Fruit fly (Drosophila melanogaster) whole organism, pupa: ENCODE data around the gene CG9932.
A peak's percentile ranks its signal among the peaks of the same experiment; 100 is the strongest.

Experiments used
- CG10348 ChIP-seq: fragments of 200-800 bp; sonication (Bioruptor generic); IDR thresholded peaks from 2 replicates; pipeline ENCODE4 v1.3.6; 2022; ENCODE audit warnings: missing biosample characterization, missing genetic modification characterization
- CG12605 ChIP-seq: fragments of 200-800 bp; sonication (Bioruptor generic); IDR thresholded peaks from 2 replicates; pipeline ENCODE4 v1.3.6; 2022; ENCODE audit warnings: missing biosample characterization, missing genetic modification characterization
- CG13204 ChIP-seq: fragments of 200-800 bp; sonication (Bioruptor generic); optimal IDR thresholded peaks from 2 replicates; lab custom pipeline; 2018; ENCODE audit warnings: missing biosample characterization, mild to moderate bottlenecking, missing genetic modification characterization, moderate library complexity
- CG14655 ChIP-seq: fragments of 200-800 bp; sonication (Bioruptor generic); optimal IDR thresholded peaks from 3 replicates; lab custom pipeline; 2017; ENCODE audit warnings: mild to moderate bottlenecking, missing biosample characterization, missing genetic modification reagents, missing genetic modification characterization
- CG15710 ChIP-seq: fragments of 200-800 bp; sonication (Bioruptor generic); optimal IDR thresholded peaks from 2 replicates; lab custom pipeline; 2018; ENCODE audit warnings: missing biosample characterization, mild to moderate bottlenecking, missing genetic modification characterization, moderate library complexity
- CG17806 ChIP-seq: fragments of 200-800 bp; sonication (Bioruptor generic); optimal IDR thresholded peaks from 2 replicates; lab custom pipeline; 2018; ENCODE audit warnings: missing biosample characterization, mild to moderate bottlenecking, missing genetic modification characterization, moderate library complexity
- CG32121 ChIP-seq: fragments of 200-800 bp; sonication (Bioruptor generic); IDR thresholded peaks from 2 replicates; pipeline ENCODE4 v1.3.6; 2022; ENCODE audit warnings: missing biosample characterization, missing genetic modification characterization
- CG34367 ChIP-seq: fragments of 200-800 bp; sonication (Bioruptor generic); optimal IDR thresholded peaks from 2 replicates; lab custom pipeline; 2018; ENCODE audit warnings: missing biosample characterization, mild to moderate bottlenecking, missing genetic modification characterization
- CG4496 ChIP-seq: fragments of 200-800 bp; sonication (Bioruptor generic); IDR thresholded peaks from 3 replicates; pipeline ENCODE4 v1.3.6; 2022; ENCODE audit warnings: missing biosample characterization, missing genetic modification characterization
- CG8159 ChIP-seq: fragments of 200-800 bp; sonication (Bioruptor generic); optimal IDR thresholded peaks from 3 replicates; lab custom pipeline; 2018; ENCODE audit warnings: missing biosample characterization, mild to moderate bottlenecking, missing genetic modification characterization, moderate library complexity
- CG8301 ChIP-seq: fragments of 200-800 bp; sonication (Bioruptor generic); optimal IDR thresholded peaks from 2 replicates; lab custom pipeline; 2018; ENCODE audit warnings: missing biosample characterization, mild to moderate bottlenecking, missing genetic modification characterization
- CG9948 ChIP-seq: fragments of 200-800 bp; sonication (Bioruptor generic); optimal IDR thresholded peaks from 2 replicates; lab custom pipeline; 2018; ENCODE audit warnings: missing biosample characterization, mild to moderate bottlenecking, missing genetic modification characterization, moderate library complexity
- D1 ChIP-seq: fragments of 200-800 bp; sonication (Bioruptor generic); optimal IDR thresholded peaks from 2 replicates; lab custom pipeline; 2018; ENCODE audit warnings: missing biosample characterization, mild to moderate bottlenecking, missing genetic modification characterization, moderate library complexity
- EcR ChIP-seq: fragments of 200-800 bp; sonication (Bioruptor generic); optimal IDR thresholded peaks from 3 replicates; lab custom pipeline; 2019; ENCODE audit warnings: missing biosample characterization, missing genetic modification characterization, mild to moderate bottlenecking, moderate library complexity, missing genetic modification reagents
- Ets98B ChIP-seq: fragments of 200-800 bp; sonication (Bioruptor generic); IDR thresholded peaks from 2 replicates; pipeline ENCODE4 v1.3.6; 2022; ENCODE audit warnings: missing biosample characterization, missing genetic modification characterization
- Pif1A ChIP-seq: fragments of 200-800 bp; sonication (Bioruptor generic); optimal IDR thresholded peaks from 3 replicates; lab custom pipeline; 2016; ENCODE audit warnings: missing biosample characterization, missing genetic modification characterization
- Pif1B ChIP-seq: fragments of 200-800 bp; sonication (Bioruptor generic); optimal IDR thresholded peaks from 3 replicates; lab custom pipeline; 2016; ENCODE audit warnings: missing biosample characterization, missing genetic modification characterization
- Snoo ChIP-seq: fragments of 200-800 bp; sonication (Bioruptor generic); optimal IDR thresholded peaks from 3 replicates; lab custom pipeline; 2017; ENCODE audit warnings: missing biosample characterization, mild to moderate bottlenecking, missing genetic modification characterization, inconsistent platforms
- fd96Ca ChIP-seq: fragments of 200-800 bp; sonication (Bioruptor generic); IDR thresholded peaks from 3 replicates; pipeline ENCODE4 v1.3.6; 2022; ENCODE audit warnings: missing biosample characterization, missing genetic modification characterization
- gl ChIP-seq: fragments of 200-800 bp; sonication (Bioruptor generic); optimal IDR thresholded peaks from 2 replicates; lab custom pipeline; 2018; ENCODE audit warnings: missing biosample characterization, mild to moderate bottlenecking, missing genetic modification characterization
- rn ChIP-seq: fragments of 200-800 bp; sonication (Bioruptor generic); IDR thresholded peaks from 2 replicates; pipeline ENCODE4 v1.3.6; 2022; ENCODE audit warnings: missing biosample characterization, missing genetic modification characterization

CG9932 gene

DNA sequence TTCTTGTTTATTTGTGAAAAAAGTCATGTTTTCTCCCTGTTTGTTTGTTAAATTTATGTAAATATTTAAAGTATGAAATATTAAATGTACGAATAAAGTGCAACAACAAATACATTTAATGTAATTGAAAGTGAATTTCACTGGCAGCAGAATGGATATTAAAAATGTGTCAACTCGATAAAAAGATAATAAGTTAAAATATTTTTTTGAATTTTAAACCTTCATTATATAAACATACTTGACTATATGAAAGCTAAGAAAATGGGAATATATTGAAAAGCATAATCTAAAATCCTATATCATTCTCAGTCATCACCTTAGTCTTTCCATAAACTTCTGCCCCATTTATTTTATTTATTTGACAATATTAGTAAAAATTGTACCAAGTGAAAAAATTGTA, 81.5 kb downstream of the CG9932 start, which contains the start of gene Vha68-3:
Gene Vha68-3 (plus strand): TSS at position 301 of the 400 bp plus-strand sequence.
- no peak for TF ChIP-seq Ets98B (GFP tag; lab: Robert Waterston, UW)
- no peak for TF ChIP-seq CG12605 (GFP tag; lab: Robert Waterston, UW)
- no peak for TF ChIP-seq Pif1B (GFP tag; lab: Kevin White, UChicago)
- TF ChIP-seq rn (GFP tag; lab: Robert Waterston, UW), result no peak
- no peak for TF ChIP-seq CG17806 (tag; lab: Kevin White, UChicago)
- no peak for TF ChIP-seq CG4496
- no peak for TF ChIP-seq CG9948 (tag; lab: Kevin White, UChicago)
- TF ChIP-seq CG34367, result no peak
- TF ChIP-seq CG15710 (tag; lab: Kevin White, UChicago), result no peak
- no peak for TF ChIP-seq CG13204 (GFP tag; lab: Kevin White, UChicago)
- TF ChIP-seq Snoo (tag; lab: Kevin White, UChicago), result no peak

DNA sequence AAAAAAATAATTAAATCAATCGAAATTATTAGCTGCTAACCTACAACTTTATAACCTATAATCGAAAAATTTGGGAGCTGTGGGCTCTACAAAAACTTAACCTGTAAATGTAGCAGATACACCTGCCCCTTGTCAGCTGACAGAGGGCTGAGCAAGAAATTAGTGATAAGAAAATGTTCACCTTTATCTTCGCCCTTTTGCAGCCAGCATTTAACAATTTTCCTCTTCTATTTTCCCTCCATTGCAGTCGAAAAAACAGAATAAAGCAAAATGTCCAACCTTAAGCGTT, 84.6 kb downstream of the CG9932 start:
- TF ChIP-seq CG8301 (tag; lab: Kevin White, UChicago), result no peak
- no peak for TF ChIP-seq fd96Ca
- no peak for TF ChIP-seq Snoo (tag; lab: Kevin White, UChicago)
- TF ChIP-seq CG14655, result no peak
- no peak for TF ChIP-seq gl
- TF ChIP-seq D1 (tag; lab: Kevin White, UChicago), result no peak
- no peak for TF ChIP-seq CG13204 (GFP tag; lab: Kevin White, UChicago)
- TF ChIP-seq CG15710 (tag; lab: Kevin White, UChicago), result no peak
- no peak for TF ChIP-seq Pif1A (GFP tag; lab: Kevin White, UChicago)
- no peak for TF ChIP-seq EcR (GFP tag; lab: Kevin White, UChicago)
- TF ChIP-seq CG32121 (GFP tag; lab: Robert Waterston, UW), result no peak
- TF ChIP-seq CG12605 (GFP tag; lab: Robert Waterston, UW), result no peak
- TF ChIP-seq Pif1B (GFP tag; lab: Kevin White, UChicago), result no peak
- TF ChIP-seq CG10348 (GFP tag; lab: Robert Waterston, UW), result no peak
- TF ChIP-seq CG4496, result no peak
- TF ChIP-seq rn (GFP tag; lab: Robert Waterston, UW), result no peak

DNA sequence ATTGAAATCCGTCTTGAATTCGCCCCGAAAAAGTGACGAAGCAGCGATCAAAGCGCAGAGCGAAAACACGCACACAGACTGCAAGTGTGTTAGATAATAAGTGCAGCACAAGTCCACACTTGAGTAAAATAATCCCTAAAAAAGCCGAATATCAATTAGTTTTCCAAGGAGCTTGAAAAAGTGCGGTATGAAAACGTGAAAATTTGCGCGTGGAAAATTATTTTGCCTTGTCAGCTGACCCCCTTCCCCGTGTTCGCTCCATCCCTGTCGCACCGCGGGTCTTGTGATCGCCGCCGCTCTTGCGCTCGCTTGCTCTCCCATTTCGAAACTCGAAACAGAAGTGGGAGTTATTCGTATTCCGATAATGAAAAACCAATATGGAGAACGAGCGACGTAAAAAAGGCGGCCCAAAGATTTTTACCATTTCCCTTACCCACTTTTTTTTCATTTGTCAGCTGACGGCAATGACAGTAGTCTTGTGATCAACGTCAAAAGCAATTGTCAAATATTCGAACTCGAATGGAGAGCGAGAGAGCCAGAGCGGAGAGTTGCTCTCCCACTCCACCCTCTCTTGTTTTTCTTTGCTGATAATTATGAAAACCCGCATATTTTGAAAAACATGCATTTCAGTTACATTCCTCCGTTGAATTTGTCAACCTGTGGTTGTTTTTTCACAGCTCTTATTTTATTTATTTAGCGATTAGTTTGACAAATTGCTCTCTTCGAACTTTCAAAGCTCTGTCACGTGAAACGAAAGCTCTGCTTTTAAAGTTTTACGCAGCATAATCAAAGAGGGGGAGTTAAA, 85.2 kb downstream of the CG9932 start:
- no peak for TF ChIP-seq CG34367
- TF ChIP-seq Snoo (tag; lab: Kevin White, UChicago), result no peak
- no peak for TF ChIP-seq CG8159 (tag; lab: Kevin White, UChicago)
- no peak for TF ChIP-seq CG8301 (tag; lab: Kevin White, UChicago)
- TF ChIP-seq Ets98B (GFP tag; lab: Robert Waterston, UW), result no peak
- no peak for TF ChIP-seq Pif1A (GFP tag; lab: Kevin White, UChicago)
- TF ChIP-seq CG32121 (GFP tag; lab: Robert Waterston, UW), result no peak
- TF ChIP-seq CG10348 (GFP tag; lab: Robert Waterston, UW), result no peak
- TF ChIP-seq EcR (GFP tag; lab: Kevin White, UChicago), result no peak
- TF ChIP-seq CG9948 (tag; lab: Kevin White, UChicago), result no peak
- no peak for TF ChIP-seq gl
- no peak for TF ChIP-seq CG13204 (GFP tag; lab: Kevin White, UChicago)
- TF ChIP-seq CG14655, result no peak
- TF ChIP-seq fd96Ca, result no peak
- no peak for TF ChIP-seq D1 (tag; lab: Kevin White, UChicago)
- TF ChIP-seq CG4496, result no peak
- TF ChIP-seq CG15710 (tag; lab: Kevin White, UChicago), result no peak

DNA sequence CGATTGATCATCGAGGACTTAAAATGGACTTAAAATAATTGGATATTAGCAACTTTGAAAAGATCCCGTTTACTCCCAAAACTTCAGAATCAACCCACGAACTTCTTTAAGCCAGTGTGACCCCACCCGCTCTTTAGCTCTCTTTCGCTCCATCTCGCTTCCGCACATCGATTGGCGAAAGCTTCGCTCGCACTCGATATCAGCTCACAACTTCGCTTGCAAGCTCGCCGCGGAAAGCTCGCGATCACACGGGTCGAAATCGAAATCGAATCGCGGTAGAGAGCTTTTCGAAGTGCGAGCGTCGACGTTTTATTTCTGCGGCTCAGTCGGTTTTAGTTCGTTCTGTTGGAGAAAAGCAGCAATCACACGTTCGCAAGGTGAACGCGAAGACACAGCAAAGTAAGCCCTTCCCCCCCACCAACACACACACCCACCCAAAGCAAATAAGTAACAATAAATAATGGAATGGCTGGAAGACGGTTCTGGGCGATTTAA, 85.8 kb downstream of the CG9932 start, which contains the start of gene Vha68-2:
Gene Vha68-2 (plus strand): TSS at position 278 of the 495 bp plus-strand sequence.
- TF ChIP-seq rn (GFP tag; lab: Robert Waterston, UW) (no peak), CG32121 (GFP tag; lab: Robert Waterston, UW) (peak; percentile 52; the same call in 1 of the 2 replicates), CG34367 (peak; percentile 38), CG10348 (GFP tag; lab: Robert Waterston, UW) (no peak), Pif1B (GFP tag; lab: Kevin White, UChicago) (no peak), fd96Ca (peak; percentile 51; the same call in 1 of the 3 replicates), CG14655 (no peak), CG15710 (tag; lab: Kevin White, UChicago) (peak; percentile 40), CG8159 (tag; lab: Kevin White, UChicago) (no peak), Ets98B (GFP tag; lab: Robert Waterston, UW) (peak; percentile 25; the same call in 1 of the 2 replicates), Pif1A (GFP tag; lab: Kevin White, UChicago) (no peak), D1 (tag; lab: Kevin White, UChicago) (peak; percentile 55), CG13204 (GFP tag; lab: Kevin White, UChicago) (no peak), CG17806 (tag; lab: Kevin White, UChicago) (no peak), CG8301 (tag; lab: Kevin White, UChicago) (no peak), gl (no peak), Snoo (tag; lab: Kevin White, UChicago) (peak; percentile 73), EcR (GFP tag; lab: Kevin White, UChicago) (no peak), CG9948 (tag; lab: Kevin White, UChicago) (no peak), CG4496 (peak; percentile 73), CG12605 (GFP tag; lab: Robert Waterston, UW) (peak; percentile 61)
